Worm (Caenorhabditis elegans) whole organism, L4/young adult: ENCODE results near the gene let-756.

Experiments used
- W03F9.2 ChIP-seq: fragments of 150-350 bp; optimal IDR thresholded peaks from 2 replicates; lab custom pipeline; 2014; ENCODE audit warnings: missing biosample characterization, missing genetic modification characterization
- dao-5 ChIP-seq: sonication (generic microtip); optimal IDR thresholded peaks from 2 replicates; lab custom pipeline; 2016; ENCODE audit warnings: missing genotype, missing genetic modification characterization, moderate library complexity, missing compliant biosample characterization
- him-1 ChIP-seq: sonication (generic microtip); optimal IDR thresholded peaks from 2 replicates; lab custom pipeline; 2016; ENCODE audit warnings: missing genotype, missing genetic modification reagents, missing genetic modification characterization, missing compliant biosample characterization

- no peak for TF ChIP-seq W03F9.2 (tag; lab: Kevin White, UChicago)
- TF ChIP-seq him-1 = no peak
- no peak for TF ChIP-seq dao-5 (tag; lab: Kevin White, UChicago)
These were observed 7.5 kb upstream of the let-756 start for ce11 chrIII:6399424-6399823.
